Worm (Caenorhabditis elegans): ENCODE results near the gene F09C8.2.

Gene F09C8.2

ce11 chrX:16192574-16192973 lies 45.8 kb upstream of the F09C8.2 start (continued):
- TF ChIP-seq tlp-1 (tag; optimal IDR thresholded peaks at IDR 0.05) (no peak), mef-2 (tag; optimal IDR thresholded peaks at IDR 0.05) (no peak), pqm-1 (tag; optimal IDR thresholded peaks at IDR 0.05) (no peak), ces-1 (GFP tag; optimal IDR thresholded peaks at IDR 0.05) (no peak), elt-2 (tag; optimal IDR thresholded peaks at IDR 0.05) (peak; percentile 99), swsn-7 (tag; optimal IDR thresholded peaks at IDR 0.05) (no peak), egl-27 (tag; optimal IDR thresholded peaks at IDR 0.05) (no peak), mdl-1 (tag; optimal IDR thresholded peaks at IDR 0.05) (peak in 1 of 2 experiments; percentile 18), mab-9 (GFP tag; IDR thresholded peaks at IDR 0.05) (no peak), unc-86 (tag; optimal IDR thresholded peaks at IDR 0.05) (no peak), jun-1 (tag; optimal IDR thresholded peaks at IDR 0.05) (peak; percentile 14), hlh-4 (tag; optimal IDR thresholded peaks at IDR 0.05) (no peak), nhr-76 (tag; optimal IDR thresholded peaks at IDR 0.05) (no peak), blmp-1 (tag; optimal IDR thresholded peaks at IDR 0.05) (peak; percentile 22), pag-3 (tag; optimal IDR thresholded peaks at IDR 0.05; ENCODE audit: borderline replicate concordance, insufficient read depth) (no peak), ztf-11 (tag; optimal IDR thresholded peaks at IDR 0.05) (no peak), zip-4 (GFP tag; optimal IDR thresholded peaks at IDR 0.05) (no peak), fos-1 (tag; optimal IDR thresholded peaks at IDR 0.05) (no peak), lin-35 (GFP tag; optimal IDR thresholded peaks at IDR 0.05) (peak in 1 of 2 experiments; percentile 65), nhr-12 (tag; optimal IDR thresholded peaks at IDR 0.05) (no peak), lsy-2 (tag; optimal IDR thresholded peaks at IDR 0.05) (no peak), alr-1 (tag; optimal IDR thresholded peaks at IDR 0.05; ENCODE audit: borderline replicate concordance) (no peak), nhr-85 (tag) (peak; percentile 76), nhr-237 (tag; optimal IDR thresholded peaks at IDR 0.05) (no peak), nhr-19 (GFP tag; conservative IDR thresholded peaks at IDR 0.05) (peak; percentile 78), efl-1 (optimal IDR thresholded peaks at IDR 0.05) (no peak), efl-1 (GFP tag; optimal IDR thresholded peaks at IDR 0.05 in 1 of 2) (peak in 1 of 2 experiments; percentile 3), xbp-1 (tag; optimal IDR thresholded peaks at IDR 0.05) (no peak), aha-1 (tag; optimal IDR thresholded peaks at IDR 0.05) (no peak), aly-2 (tag; optimal IDR thresholded peaks at IDR 0.05) (no peak), irx-1 (tag; optimal IDR thresholded peaks at IDR 0.05) (no peak), nhr-71 (tag; optimal IDR thresholded peaks at IDR 0.05) (peak; percentile 73), nhr-90 (tag; optimal IDR thresholded peaks at IDR 0.05; ENCODE audit: poor library complexity) (peak; percentile 60), ets-5 (GFP tag; IDR thresholded peaks at IDR 0.05) (no peak), zag-1 (tag; optimal IDR thresholded peaks at IDR 0.05) (no peak), F16B12.6 (tag; optimal IDR thresholded peaks at IDR 0.05) (no peak), isw-1 (GFP tag; IDR thresholded peaks at IDR 0.05) (no peak), unc-30 (tag; optimal IDR thresholded peaks at IDR 0.05) (no peak), ceh-63 (GFP tag; optimal IDR thresholded peaks at IDR 0.05) (no peak), nhr-77 (tag; optimal IDR thresholded peaks at IDR 0.05) (no peak), ztf-4 (tag; optimal IDR thresholded peaks at IDR 0.05) (no peak)

ce11 chrX:16189227-16189906 lies 42.5 kb upstream of the F09C8.2 start, which contains the start of gene slc-25A21:
Gene slc-25A21, plus strand, starts transcription at chrX:16189856.
- TF ChIP-seq xbp-1 (tag; optimal IDR thresholded peaks at IDR 0.05) (no peak), lin-14 (GFP tag; optimal IDR thresholded peaks at IDR 0.05) (peak; percentile 53), blmp-1 (tag; optimal IDR thresholded peaks at IDR 0.05) (peak; percentile 26), hlh-17 (GFP tag; optimal IDR thresholded peaks at IDR 0.05; ENCODE audit: borderline replicate concordance) (no peak), Y116A8C.19 (tag; optimal IDR thresholded peaks at IDR 0.05; ENCODE audit: borderline replicate concordance) (no peak), C34B4.2 (tag; optimal IDR thresholded peaks at IDR 0.05) (no peak), fkh-8 (tag; optimal IDR thresholded peaks at IDR 0.05) (no peak), ets-5 (GFP tag; IDR thresholded peaks at IDR 0.05) (no peak), ceh-82 (tag; optimal IDR thresholded peaks at IDR 0.05) (no peak), lin-15B (tag; optimal IDR thresholded peaks at IDR 0.05) (no peak), unc-86 (tag; optimal IDR thresholded peaks at IDR 0.05) (no peak), nhr-85 (tag) (peak; percentile 63), pax-3 (tag; optimal IDR thresholded peaks at IDR 0.05) (no peak), efl-3 (GFP tag; optimal IDR thresholded peaks at IDR 0.05) (no peak), zag-1 (tag; optimal IDR thresholded peaks at IDR 0.05) (no peak), mef-2 (tag; optimal IDR thresholded peaks at IDR 0.05) (no peak), aly-2 (tag; optimal IDR thresholded peaks at IDR 0.05) (no peak), ama-1 (optimal IDR thresholded peaks at IDR 0.05) (no peak), ztf-11 (tag; optimal IDR thresholded peaks at IDR 0.05) (no peak)

Measured in whole organism, L1 larva.